Fruit fly (Drosophila melanogaster) whole organism, prepupa: ENCODE results near the gene CG34183.

Experiments
- CG16779 ChIP-seq: fragments of 200-800 bp; sonication (Bioruptor generic); optimal IDR thresholded peaks from 3 replicates; lab custom pipeline; 2017; ENCODE audit warnings: missing biosample characterization, mild to moderate bottlenecking, missing genetic modification characterization
- CG6163 ChIP-seq: fragments of 200-800 bp; sonication (Bioruptor generic); IDR thresholded peaks from 3 replicates; pipeline ENCODE4 v1.3.6; 2022; ENCODE audit warnings: missing biosample characterization, missing genetic modification characterization
- CG6276 ChIP-seq: fragments of 200-800 bp; sonication (Bioruptor generic); optimal IDR thresholded peaks from 2 replicates; lab custom pipeline; 2017; ENCODE audit warnings: missing biosample characterization, mild to moderate bottlenecking, missing genetic modification characterization
- CG6854 ChIP-seq: fragments of 200-800 bp; sonication (Bioruptor generic); optimal IDR thresholded peaks from 2 replicates; lab custom pipeline; 2017; ENCODE audit warnings: missing biosample characterization, mild to moderate bottlenecking, missing genetic modification characterization
- CG8119 ChIP-seq: fragments of 200-800 bp; sonication (Bioruptor generic); IDR thresholded peaks from 3 replicates; pipeline ENCODE4 v1.3.6; 2022; ENCODE audit warnings: missing biosample characterization, missing genetic modification characterization
- CG9139 ChIP-seq: fragments of 200-800 bp; sonication (Bioruptor generic); optimal IDR thresholded peaks from 3 replicates; lab custom pipeline; 2017; ENCODE audit warnings: missing biosample characterization, mild to moderate bottlenecking, missing genetic modification characterization
- fd85E ChIP-seq: fragments of 200-800 bp; sonication (Bioruptor generic); optimal IDR thresholded peaks from 3 replicates; lab custom pipeline; 2016; ENCODE audit warnings: missing biosample characterization, missing genetic modification characterization
- lz ChIP-seq: fragments of 200-800 bp; sonication (Bioruptor generic); optimal IDR thresholded peaks from 3 replicates; lab custom pipeline; 2016; ENCODE audit warnings: missing biosample characterization, missing genetic modification characterization

dm6 chr2L:9907320-9908256 is 17.0 kb upstream of the CG34183 start:
- TF ChIP-seq CG8119 (GFP tag; lab: Robert Waterston, UW) (no peak), fd85E (GFP tag; lab: Kevin White, UChicago) (no peak), lz (GFP tag; lab: Kevin White, UChicago) (no peak), CG16779 (no peak), CG6276 (GFP tag; lab: Kevin White, UChicago) (no peak), CG9139 (GFP tag; lab: Kevin White, UChicago) (no peak), CG6163 (GFP tag; lab: Robert Waterston, UW) (peak; percentile 47; the same call in 2 of the 3 replicates), CG6854 (GFP tag; lab: Kevin White, UChicago) (no peak)
